Fruit fly (Drosophila melanogaster): Measurements from ENCODE around the gene CG1695.

CG1695 gene

DNA sequence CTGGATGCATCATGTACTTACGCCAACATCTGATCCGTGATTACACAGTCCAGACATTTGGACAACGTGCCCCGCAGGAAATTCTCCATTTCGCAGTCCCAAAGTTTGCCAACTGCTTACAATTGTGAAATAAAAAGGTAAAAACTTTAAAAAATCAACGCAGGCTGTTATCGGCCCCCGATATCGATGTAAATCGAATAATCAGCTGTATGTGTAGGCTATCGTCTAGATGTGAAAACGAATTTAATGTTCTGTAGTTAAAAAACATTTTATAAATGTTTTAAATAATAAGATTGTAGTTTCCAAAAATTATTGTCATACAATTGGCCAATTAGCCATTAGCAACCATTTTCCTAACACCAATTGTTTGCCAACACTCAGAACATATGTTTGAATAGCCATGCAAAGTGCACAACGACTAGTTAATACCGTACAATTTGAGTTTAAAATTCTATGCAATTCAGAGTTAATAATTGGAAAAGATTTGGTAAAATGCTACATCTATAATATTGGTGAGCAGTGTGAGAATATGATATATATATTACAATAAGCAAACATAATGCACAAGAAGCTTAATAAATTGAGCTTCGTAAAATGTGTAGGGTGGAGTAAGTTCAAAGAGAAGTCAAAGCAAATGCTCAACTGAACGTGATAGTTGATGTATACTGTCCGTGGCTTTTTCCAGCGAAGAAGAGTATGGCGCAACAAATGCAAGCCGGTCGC, 4.1 kb upstream of the CG1695 start, which contains the start of the genes CG11710 and mal (continued):
- TF ChIP-seq CG11398 (GFP tag; optimal IDR thresholded peaks at IDR 0.05) (peak; percentile 38), HLH54F (GFP tag; optimal IDR thresholded peaks at IDR 0.05) (peak; percentile 77), Fer2 (tag; optimal IDR thresholded peaks at IDR 0.05) (peak; percentile 75), CG11247 (GFP tag; IDR thresholded peaks at IDR 0.05) (peak; percentile 45; the same call in 1 of the 2 replicates), zf30C (GFP tag; optimal IDR thresholded peaks at IDR 0.05) (no peak), lbe (GFP tag; optimal IDR thresholded peaks at IDR 0.05) (peak; percentile 67), salm (tag; optimal IDR thresholded peaks at IDR 0.05) (peak; percentile 9), CG4707 (GFP tag; optimal IDR thresholded peaks at IDR 0.05) (peak; percentile 41), pros (GFP tag; optimal IDR thresholded peaks at IDR 0.05) (no peak), CG7987 (GFP tag; optimal IDR thresholded peaks at IDR 0.05) (peak; percentile 47), CG11085 (GFP tag; IDR thresholded peaks at IDR 0.05) (peak; percentile 57; the same call in 1 of the 2 replicates), C15 (GFP tag; IDR thresholded peaks at IDR 0.05) (0 out of 3 replicates have a peak, but pooled peaks have one; percentile 37), Optix (GFP tag; IDR thresholded peaks at IDR 0.05) (peak; percentile 68; the same call in 2 of the 3 replicates), twi (tag; optimal IDR thresholded peaks at IDR 0.05) (peak; percentile 61), sob (GFP tag; IDR thresholded peaks at IDR 0.05) (peak; percentile 78), CG2120 (GFP tag; optimal IDR thresholded peaks at IDR 0.05) (peak; percentile 85), stwl (tag; optimal IDR thresholded peaks at IDR 0.05) (peak; percentile 21), Max (GFP tag; optimal IDR thresholded peaks at IDR 0.05) (peak; percentile 72), usp (GFP tag; optimal IDR thresholded peaks at IDR 0.05) (no peak), pb (GFP tag; optimal IDR thresholded peaks at IDR 0.05) (peak; percentile 64), CG6791 (GFP tag; IDR thresholded peaks at IDR 0.05; ENCODE audit: partially characterized antibody) (peak; percentile 42; the same call in 2 of the 3 replicates), CG18764 (GFP tag; optimal IDR thresholded peaks at IDR 0.05) (peak; percentile 69), Mes4 (GFP tag; optimal IDR thresholded peaks at IDR 0.05) (no peak), CG8944 (GFP tag; optimal IDR thresholded peaks at IDR 0.05) (peak; percentile 46), CG13296 (GFP tag; optimal IDR thresholded peaks at IDR 0.05) (peak; percentile 86), CG9817 (tag; optimal IDR thresholded peaks at IDR 0.05) (peak; percentile 67), sc (optimal IDR thresholded peaks at IDR 0.05) (no peak), sc (GFP tag; optimal IDR thresholded peaks at IDR 0.05) (no peak), btn (GFP tag; optimal IDR thresholded peaks at IDR 0.05) (peak; percentile 14), CG15479 (GFP tag; optimal IDR thresholded peaks at IDR 0.05) (no peak), CTCF (GFP tag; optimal IDR thresholded peaks at IDR 0.05) (peak; percentile 5), fd102C (GFP tag; optimal IDR thresholded peaks at IDR 0.05) (no peak), TFAM (GFP tag; optimal IDR thresholded peaks at IDR 0.05) (no peak), CG10209 (GFP tag; optimal IDR thresholded peaks at IDR 0.05) (peak; percentile 80), croc (GFP tag; conservative IDR thresholded peaks at IDR 0.05) (peak; percentile 77), CG1024 (GFP tag; IDR thresholded peaks at IDR 0.05) (no peak), gsb-n (tag; optimal IDR thresholded peaks at IDR 0.05) (no peak), Ravus (GFP tag; IDR thresholded peaks at IDR 0.05) (peak; percentile 31), ro (GFP tag; IDR thresholded peaks at IDR 0.05) (no peak), gfzf (GFP tag; optimal IDR thresholded peaks at IDR 0.05) (no peak), Dll (GFP tag; IDR thresholded peaks at IDR 0.05; ENCODE audit: partially characterized antibody) (peak; percentile 62; the same call in 3 of the 4 replicates), CG11695 (GFP tag; IDR thresholded peaks at IDR 0.05) (peak; percentile 79; the same call in 2 of the 3 replicates), CG15601 (tag; optimal IDR thresholded peaks at IDR 0.05) (no peak), CG17385 (GFP tag; optimal IDR thresholded peaks at IDR 0.05) (no peak), wdn (GFP tag; IDR thresholded peaks at IDR 0.05) (peak; percentile 52; the same call in 1 of the 2 replicates), corto (GFP tag; optimal IDR thresholded peaks at IDR 0.05) (no peak), CG8089 (GFP tag; optimal IDR thresholded peaks at IDR 0.05) (peak; percentile 55), Hmr (GFP tag; optimal IDR thresholded peaks at IDR 0.05) (no peak), trh (GFP tag; optimal IDR thresholded peaks at IDR 0.05) (peak; percentile 48), CG17359 (tag; optimal IDR thresholded peaks at IDR 0.05) (peak; percentile 81)

Measured in whole organism, embryonic.